Worm (Caenorhabditis elegans): ENCODE results near the gene rpl-11.2.

DNA sequence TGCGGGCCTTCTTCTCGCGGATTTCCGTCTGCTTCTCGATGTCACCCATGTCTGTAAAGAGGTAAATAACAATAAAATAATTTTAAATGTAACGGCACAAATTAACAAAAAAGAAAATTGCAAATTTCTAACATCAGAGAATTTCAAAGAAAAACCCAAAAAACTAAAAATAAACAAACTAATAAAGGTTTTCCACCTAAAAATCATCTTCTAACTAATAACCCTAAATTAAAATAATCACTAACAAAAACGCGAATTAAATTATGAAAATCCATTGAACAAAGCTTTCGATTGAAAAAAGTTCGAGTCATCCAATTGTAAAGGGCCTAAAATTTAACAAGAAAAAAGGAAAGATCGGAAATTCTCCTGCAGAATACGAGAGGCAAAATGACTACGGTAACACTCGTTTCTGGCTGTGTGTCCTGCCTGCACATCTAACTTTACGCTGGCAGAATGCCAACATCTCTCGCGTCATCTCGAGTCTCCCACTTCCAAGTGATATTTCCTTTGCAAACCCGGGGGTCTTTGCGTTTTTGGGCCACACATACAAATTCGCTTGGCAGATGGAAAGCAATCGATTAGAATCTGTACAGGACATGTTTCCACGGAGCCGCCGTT lies at the start of gene rpl-11.2:
- TF ChIP-seq zip-8 (tag; optimal IDR thresholded peaks at IDR 0.05) (no peak), pha-4 (tag; optimal IDR thresholded peaks at IDR 0.05) (peak; percentile 97), nhr-28 (tag; optimal IDR thresholded peaks at IDR 0.05) (no peak), lin-32 (GFP tag; optimal IDR thresholded peaks at IDR 0.05) (peak; percentile 31), elt-3 (tag; optimal IDR thresholded peaks at IDR 0.05) (no peak)
